Worm (Caenorhabditis elegans) whole organism, midembryonic: Measurements from ENCODE around the gene F46H5.2.

Experiments
- T22C8.4 ChIP-seq: fragments of 200-800 bp; sonication (Bioruptor generic); IDR thresholded peaks from 2 replicates; pipeline ENCODE4 v1.3.6; 2022; ENCODE audit warnings: missing genetic modification characterization, missing compliant biosample characterization
- cog-1 ChIP-seq: sonication (generic microtip); optimal IDR thresholded peaks from 2 replicates; lab custom pipeline; 2016; ENCODE audit warnings: missing genetic modification characterization, missing compliant biosample characterization
- flt-1 ChIP-seq: fragments of 200-800 bp; sonication (Bioruptor generic); IDR thresholded peaks from 2 replicates; pipeline ENCODE4 v1.3.6; 2022; ENCODE audit warnings: missing genetic modification characterization, missing compliant biosample characterization
- klf-2 ChIP-seq: fragments of 200-800 bp; sonication (Bioruptor generic); conservative IDR thresholded peaks from 2 replicates; pipeline ENCODE4 v1.3.6; 2022; ENCODE audit warnings: missing genetic modification reagents, missing genetic modification characterization, missing compliant biosample characterization
- med-1 ChIP-seq: sonication (generic microtip); optimal IDR thresholded peaks from 2 replicates; lab custom pipeline; 2017; ENCODE audit warnings: missing genetic modification characterization, mild to moderate bottlenecking, missing compliant biosample characterization, antibody characterized with exemption, missing genetic modification reagents; ENCODE audit not compliant: insufficient read depth
- ref-1 ChIP-seq: fragments of 200-800 bp; sonication (Bioruptor generic); conservative IDR thresholded peaks from 2 replicates; pipeline ENCODE4 v1.3.6; 2022; ENCODE audit warnings: missing genetic modification reagents, missing genetic modification characterization, missing compliant biosample characterization
- tab-1 ChIP-seq: fragments of 200-800 bp; sonication (Bioruptor generic); IDR thresholded peaks from 2 replicates; pipeline ENCODE4 v1.3.6; 2022; ENCODE audit warnings: missing genetic modification characterization, missing compliant biosample characterization
- ztf-23 ChIP-seq: fragments of 200-800 bp; sonication (Bioruptor generic); IDR thresholded peaks from 2 replicates; pipeline ENCODE4 v1.3.6; 2022; ENCODE audit warnings: missing genetic modification reagents, missing genetic modification characterization, missing compliant biosample characterization
- ztf-29 ChIP-seq: fragments of 200-800 bp; sonication (Bioruptor generic); IDR thresholded peaks from 2 replicates; pipeline ENCODE4 v1.3.6; 2022; ENCODE audit warnings: missing genetic modification reagents, missing genetic modification characterization, missing compliant biosample characterization

Gene F46H5.2

ce11 chrX:7305520-7306186 lies 40.2 kb downstream of the F46H5.2 start, which contains the start of gene sur-5:
sur-5 (minus strand) TSS chrX:7305570.
- TF ChIP-seq med-1 (GFP tag; lab: Kevin White, UChicago) (no peak), ref-1 (GFP tag; lab: Robert Waterston, UW) (no peak), cog-1 (tag; lab: Kevin White, UChicago) (no peak), ztf-23 (GFP tag; lab: Robert Waterston, UW) (no peak), tab-1 (GFP tag; lab: Robert Waterston, UW) (no peak), T22C8.4 (no peak), klf-2 (GFP tag; lab: Robert Waterston, UW) (no peak), ztf-29 (GFP tag; lab: Robert Waterston, UW) (no peak), flt-1 (no peak)

ce11 chrX:7306434-7306833 lies 41.0 kb downstream of the F46H5.2 start:
- no peak for TF ChIP-seq tab-1 (GFP tag; lab: Robert Waterston, UW)
- TF ChIP-seq med-1 (GFP tag; lab: Kevin White, UChicago), result no peak
- no peak for TF ChIP-seq klf-2 (GFP tag; lab: Robert Waterston, UW)
- TF ChIP-seq ztf-23 (GFP tag; lab: Robert Waterston, UW), result no peak
- no peak for TF ChIP-seq ref-1 (GFP tag; lab: Robert Waterston, UW)
- TF ChIP-seq cog-1 (tag; lab: Kevin White, UChicago), result no peak
- no peak for TF ChIP-seq ztf-29 (GFP tag; lab: Robert Waterston, UW)
- TF ChIP-seq T22C8.4, result no peak
- TF ChIP-seq flt-1, result no peak

- peak; percentile 67; the same call in 1 of the 2 replicates for TF ChIP-seq flt-1
- TF ChIP-seq cog-1 (tag; lab: Kevin White, UChicago), result no peak
Observed at ce11 chrX:7309775-7310174, 44.3 kb downstream of the F46H5.2 start, which contains the start of the genes his-38 and his-40. his-38 (minus strand) TSS chrX:7309875. his-40 (plus strand) TSS chrX:7310110.

- TF ChIP-seq tab-1 (GFP tag; lab: Robert Waterston, UW) (no peak), klf-2 (GFP tag; lab: Robert Waterston, UW) (no peak), cog-1 (tag; lab: Kevin White, UChicago) (no peak), flt-1 (no peak), ref-1 (GFP tag; lab: Robert Waterston, UW) (no peak), ztf-29 (GFP tag; lab: Robert Waterston, UW) (no peak), med-1 (GFP tag; lab: Kevin White, UChicago) (no peak), ztf-23 (GFP tag; lab: Robert Waterston, UW) (no peak), T22C8.4 (no peak)
Observed at ce11 chrX:7311870-7312269, 46.4 kb downstream of the F46H5.2 start.

ce11 chrX:7313236-7313635 lies 47.8 kb downstream of the F46H5.2 start:
- TF ChIP-seq T22C8.4 (no peak), flt-1 (no peak), ztf-23 (GFP tag; lab: Robert Waterston, UW) (no peak), cog-1 (tag; lab: Kevin White, UChicago) (no peak), tab-1 (GFP tag; lab: Robert Waterston, UW) (no peak), med-1 (GFP tag; lab: Kevin White, UChicago) (no peak), klf-2 (GFP tag; lab: Robert Waterston, UW) (no peak), ztf-29 (GFP tag; lab: Robert Waterston, UW) (no peak), ref-1 (GFP tag; lab: Robert Waterston, UW) (no peak)

ce11 chrX:7314564-7314963 lies 49.1 kb downstream of the F46H5.2 start:
- no peak for TF ChIP-seq cog-1 (tag; lab: Kevin White, UChicago)
- no peak for TF ChIP-seq ztf-29 (GFP tag; lab: Robert Waterston, UW)
- TF ChIP-seq med-1 (GFP tag; lab: Kevin White, UChicago), result no peak
- no peak for TF ChIP-seq ref-1 (GFP tag; lab: Robert Waterston, UW)
- no peak for TF ChIP-seq T22C8.4
- no peak for TF ChIP-seq tab-1 (GFP tag; lab: Robert Waterston, UW)
- TF ChIP-seq flt-1, result no peak
- no peak for TF ChIP-seq ztf-23 (GFP tag; lab: Robert Waterston, UW)
- TF ChIP-seq klf-2 (GFP tag; lab: Robert Waterston, UW), result no peak

ce11 chrX:7315329-7315728 lies 49.9 kb downstream of the F46H5.2 start, which contains the start of gene spp-3:
spp-3 (minus strand) TSS chrX:7315353.
- TF ChIP-seq ztf-29 (GFP tag; lab: Robert Waterston, UW), result no peak
- TF ChIP-seq ref-1 (GFP tag; lab: Robert Waterston, UW), result no peak
- no peak for TF ChIP-seq flt-1
- no peak for TF ChIP-seq tab-1 (GFP tag; lab: Robert Waterston, UW)
- TF ChIP-seq klf-2 (GFP tag; lab: Robert Waterston, UW), result no peak
- no peak for TF ChIP-seq ztf-23 (GFP tag; lab: Robert Waterston, UW)
- TF ChIP-seq T22C8.4, result no peak
- no peak for TF ChIP-seq med-1 (GFP tag; lab: Kevin White, UChicago)
- TF ChIP-seq cog-1 (tag; lab: Kevin White, UChicago), result no peak

ce11 chrX:7316485-7317391 lies 51.3 kb downstream of the F46H5.2 start, which contains the start of the genes spp-2 and spp-6:
spp-2 (minus strand) TSS chrX:7316818.
spp-6 (plus strand) TSS chrX:7317341.
- TF ChIP-seq tab-1 (GFP tag; lab: Robert Waterston, UW), result no peak
- TF ChIP-seq med-1 (GFP tag; lab: Kevin White, UChicago), result no peak
- TF ChIP-seq T22C8.4, result no peak
- no peak for TF ChIP-seq ref-1 (GFP tag; lab: Robert Waterston, UW)
- no peak for TF ChIP-seq cog-1 (tag; lab: Kevin White, UChicago)
